Fruit fly (Drosophila melanogaster) Kc167 (cell line): ENCODE measurements around the gene CG12236.

Experiments
- Myc ChIP-seq: fragments of >200 bp; optimal IDR thresholded peaks from 2 replicates; lab custom pipeline; 2017; ENCODE audit warnings: missing external identifiers
- h ChIP-seq: fragments of >200 bp; optimal IDR thresholded peaks from 3 replicates; lab custom pipeline; 2018; ENCODE audit warnings: missing external identifiers
- insv ChIP-seq: fragments of >200 bp; optimal IDR thresholded peaks from 3 replicates; lab custom pipeline; 2018; ENCODE audit warnings: missing external identifiers
- psq ChIP-seq: fragments of >200 bp; optimal IDR thresholded peaks from 2 replicates; lab custom pipeline; 2017; ENCODE audit warnings: missing external identifiers
- ttk ChIP-seq: sonication (Bioruptor generic); optimal IDR thresholded peaks from 2 replicates; lab custom pipeline; 2017; ENCODE audit warnings: missing external identifiers

DNA sequence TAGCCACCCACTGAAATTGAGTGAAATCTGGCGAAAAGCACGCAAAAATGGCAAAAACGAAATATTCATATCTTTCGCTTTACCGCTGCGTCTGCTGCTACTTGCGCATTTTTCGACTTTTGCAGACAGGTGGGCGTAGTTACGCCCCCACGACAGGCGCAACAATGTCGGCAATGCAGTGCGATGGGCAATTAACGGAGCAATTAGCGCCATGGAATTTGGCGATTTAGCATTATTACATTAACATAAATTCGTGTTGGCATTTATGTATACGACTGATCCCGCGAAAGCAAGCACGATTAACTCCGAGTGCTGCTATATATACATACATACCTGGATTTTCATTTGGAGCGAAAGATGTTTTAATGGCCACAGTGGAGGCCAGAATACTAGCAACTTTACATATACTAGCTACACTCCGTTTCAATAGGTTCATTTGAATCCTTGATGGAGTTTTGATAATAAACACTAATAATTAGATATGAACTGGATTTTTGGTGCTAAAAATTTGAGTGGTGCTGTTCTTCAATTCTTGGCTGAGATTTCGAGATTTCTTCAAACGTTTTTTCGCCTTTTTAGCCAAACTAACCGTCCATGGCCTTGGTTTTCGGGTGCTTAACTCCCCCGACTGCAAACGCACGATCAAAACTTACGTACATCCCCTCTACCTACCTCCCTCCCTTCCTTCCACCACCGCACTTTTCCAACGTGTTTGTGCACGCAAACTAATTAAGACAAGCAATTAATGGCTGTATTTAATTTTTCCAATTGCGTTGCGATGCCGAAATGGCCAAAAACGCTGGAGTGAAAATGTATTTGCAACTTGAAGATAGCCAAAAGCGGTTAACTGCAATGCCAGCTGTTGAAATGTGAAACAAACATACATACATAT is 10.9 kb upstream of the CG12236 start:
- TF ChIP-seq h (no peak), psq (lab: Kevin White, UChicago) (no peak), ttk (lab: Kevin White, UChicago) (no peak), insv (no peak), Myc (lab: Kevin White, UChicago) (no peak)
